Fruit fly (Drosophila melanogaster): Measurements from ENCODE around the gene beta-Spec.

The beta-Spec gene

DNA sequence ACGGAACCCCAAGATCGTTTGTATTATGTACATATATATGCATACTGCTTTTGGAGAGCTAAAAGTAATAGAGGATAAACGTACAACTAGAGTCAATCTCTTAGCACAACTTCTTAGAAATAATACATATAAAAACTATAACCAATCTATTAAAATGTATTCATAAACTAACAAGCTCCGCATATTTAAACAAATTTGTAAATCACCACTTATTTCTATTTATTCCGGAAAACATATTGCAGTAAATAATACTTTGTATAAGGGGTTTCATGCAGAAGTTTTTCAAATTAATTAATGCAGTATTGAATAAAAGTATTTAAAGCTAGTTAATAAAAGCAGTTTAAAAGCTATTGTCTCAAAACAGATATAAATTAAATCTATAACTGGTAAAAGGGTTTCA, 55.3 kb downstream of the beta-Spec start (continued):
- no peak for TF ChIP-seq Bdp1 (GFP tag; optimal IDR thresholded peaks at IDR 0.05)
- TF ChIP-seq gsb (GFP tag; IDR thresholded peaks at IDR 0.05) = no peak
- TF ChIP-seq Dek (tag; optimal IDR thresholded peaks at IDR 0.05) = no peak
- no peak for TF ChIP-seq lilli (GFP tag; optimal IDR thresholded peaks at IDR 0.05)
- no peak for TF ChIP-seq CG31388 (GFP tag; optimal IDR thresholded peaks at IDR 0.05)
- no peak for TF ChIP-seq CG1602 (GFP tag; optimal IDR thresholded peaks at IDR 0.05)
- TF ChIP-seq CG2712 (tag; optimal IDR thresholded peaks at IDR 0.05) = peak; percentile 15
- no peak for TF ChIP-seq Jarid2 (GFP tag; optimal IDR thresholded peaks at IDR 0.05)
- no peak for TF ChIP-seq wek (GFP tag; optimal IDR thresholded peaks at IDR 0.05)
- TF ChIP-seq Hey (tag; optimal IDR thresholded peaks at IDR 0.05) = no peak
- no peak for TF ChIP-seq ATbp (GFP tag; optimal IDR thresholded peaks at IDR 0.05)
- TF ChIP-seq Lhr (GFP tag; optimal IDR thresholded peaks at IDR 0.05) = no peak
- peak; percentile 8 for TF ChIP-seq Hr3 (GFP tag; optimal IDR thresholded peaks at IDR 0.05)
- TF ChIP-seq az2 (GFP tag; optimal IDR thresholded peaks at IDR 0.05) = peak; percentile 28
- TF ChIP-seq sr (GFP tag; IDR thresholded peaks at IDR 0.05) = no peak
- TF ChIP-seq sqz (GFP tag; optimal IDR thresholded peaks at IDR 0.05) = no peak
- TF ChIP-seq CG11504 (tag; optimal IDR thresholded peaks at IDR 0.05) = peak; percentile 49
- peak; percentile 38 for TF ChIP-seq CG10267 (tag; optimal IDR thresholded peaks at IDR 0.05)
- TF ChIP-seq CHES-1-like (GFP tag; optimal IDR thresholded peaks at IDR 0.05) = no peak
- no peak for TF ChIP-seq bsh (GFP tag; optimal IDR thresholded peaks at IDR 0.05)
- TF ChIP-seq mirr (GFP tag; optimal IDR thresholded peaks at IDR 0.05) = no peak
- no peak for TF ChIP-seq zen2 (GFP tag; IDR thresholded peaks at IDR 0.05; ENCODE audit: partially characterized antibody)
- no peak for TF ChIP-seq H15 (GFP tag; IDR thresholded peaks at IDR 0.05)
- no peak for TF ChIP-seq ERR (GFP tag; optimal IDR thresholded peaks at IDR 0.05)
- TF ChIP-seq CG18599 (GFP tag; optimal IDR thresholded peaks at IDR 0.05) = no peak
- no peak for TF ChIP-seq Scr (GFP tag; IDR thresholded peaks at IDR 0.05; ENCODE audit: partially characterized antibody)
- no peak for TF ChIP-seq maf-S (GFP tag; optimal IDR thresholded peaks at IDR 0.05)
- no peak for TF ChIP-seq rib (GFP tag; IDR thresholded peaks at IDR 0.05)
- TF ChIP-seq jigr1 (GFP tag; IDR thresholded peaks at IDR 0.05) = no peak
- no peak for TF ChIP-seq CG3163 (GFP tag; optimal IDR thresholded peaks at IDR 0.05)
- TF ChIP-seq BtbVII (GFP tag; optimal IDR thresholded peaks at IDR 0.05) = no peak
- no peak for TF ChIP-seq Poxn (GFP tag; IDR thresholded peaks at IDR 0.05)
- no peak for TF ChIP-seq pros (GFP tag; optimal IDR thresholded peaks at IDR 0.05)
- TF ChIP-seq CG7556 (GFP tag; optimal IDR thresholded peaks at IDR 0.05) = peak; percentile 61
- TF ChIP-seq CG18476 (GFP tag; optimal IDR thresholded peaks at IDR 0.05) = no peak
- no peak for TF ChIP-seq prd (optimal IDR thresholded peaks at IDR 0.05)
- TF ChIP-seq prd (GFP tag; IDR thresholded peaks at IDR 0.05) = no peak
- TF ChIP-seq kni (GFP tag; optimal IDR thresholded peaks at IDR 0.05) = no peak
- no peak for TF ChIP-seq CG10321 (GFP tag; IDR thresholded peaks at IDR 0.05)
- TF ChIP-seq croc (GFP tag; conservative IDR thresholded peaks at IDR 0.05) = no peak
- no peak for TF ChIP-seq CG32532 (GFP tag; IDR thresholded peaks at IDR 0.05)
- TF ChIP-seq Deaf1 (tag; optimal IDR thresholded peaks at IDR 0.05) = no peak
- no peak for TF ChIP-seq ham (GFP tag; IDR thresholded peaks at IDR 0.05)
- peak; percentile 32 for TF ChIP-seq CG12659 (GFP tag; optimal IDR thresholded peaks at IDR 0.05)
- TF ChIP-seq sd (tag; optimal IDR thresholded peaks at IDR 0.05) = no peak
- TF ChIP-seq Awh (GFP tag; IDR thresholded peaks at IDR 0.05) = no peak
- no peak for TF ChIP-seq CTCF (GFP tag; optimal IDR thresholded peaks at IDR 0.05)
- TF ChIP-seq lmd (GFP tag; IDR thresholded peaks at IDR 0.05) = no peak
- no peak for TF ChIP-seq Ssrp (tag; optimal IDR thresholded peaks at IDR 0.05)
- no peak for TF ChIP-seq zf30C (GFP tag; optimal IDR thresholded peaks at IDR 0.05)
- no peak for TF ChIP-seq pb (GFP tag; optimal IDR thresholded peaks at IDR 0.05)
- TF ChIP-seq MBD-R2 (GFP tag; IDR thresholded peaks at IDR 0.05) = no peak
- TF ChIP-seq CG7745 (tag; optimal IDR thresholded peaks at IDR 0.05) = no peak
